Fruit fly (Drosophila melanogaster) whole organism, embryonic: ENCODE data around the gene CG7536.

Experiments
- Awh ChIP-seq: fragments of 200-800 bp; sonication (Bioruptor generic); IDR thresholded peaks from 2 replicates; pipeline ENCODE4, ENCODE4 v1.3.6; 2022; ENCODE audit warnings: missing biosample characterization, missing genetic modification characterization
- CG10543 ChIP-seq: fragments of 200-800 bp; sonication (Bioruptor generic); optimal IDR thresholded peaks from 3 replicates; lab custom pipeline; 2017; ENCODE audit warnings: missing biosample characterization, mild to moderate bottlenecking, missing genetic modification characterization, moderate library complexity
- CG13287 ChIP-seq: fragments of 200-800 bp; sonication (Bioruptor generic); IDR thresholded peaks from 2 replicates; pipeline ENCODE4 v1.3.6; 2022; ENCODE audit warnings: missing biosample characterization, missing genetic modification characterization; ENCODE audit not compliant: partially characterized antibody
- CG13296 ChIP-seq: fragments of 200-800 bp; sonication (Bioruptor generic); optimal IDR thresholded peaks from 3 replicates; lab custom pipeline; 2018; ENCODE audit warnings: missing biosample characterization, mild to moderate bottlenecking, missing genetic modification characterization
- CG15073 ChIP-seq: fragments of 200-800 bp; sonication (Bioruptor generic); optimal IDR thresholded peaks from 2 replicates; lab custom pipeline; 2016; ENCODE audit warnings: missing biosample characterization, missing genetic modification characterization
- CG16813 ChIP-seq: fragments of 200-800 bp; sonication (Bioruptor generic); IDR thresholded peaks from 3 replicates; pipeline ENCODE4 v1.3.6; 2022; ENCODE audit warnings: missing biosample characterization, missing genetic modification characterization; ENCODE audit not compliant: partially characterized antibody
- CG18262 ChIP-seq: fragments of 200-800 bp; optimal IDR thresholded peaks from 3 replicates; lab custom pipeline; 2019; ENCODE audit warnings: missing biosample characterization, mild to moderate bottlenecking, missing genetic modification characterization, moderate library complexity
- CG2129 ChIP-seq: fragments of 200-800 bp; sonication (Bioruptor generic); IDR thresholded peaks from 2 replicates; pipeline ENCODE4 v1.3.6; 2022; ENCODE audit warnings: missing biosample characterization, missing genetic modification characterization; ENCODE audit not compliant: partially characterized antibody
- CG34376 ChIP-seq: fragments of 200-800 bp; sonication (Bioruptor generic); optimal IDR thresholded peaks from 2 replicates; lab custom pipeline; 2018; ENCODE audit warnings: missing biosample characterization, mild to moderate bottlenecking, missing genetic modification characterization
- CG6791 ChIP-seq: fragments of 200-800 bp; sonication (Bioruptor generic); IDR thresholded peaks from 3 replicates; pipeline ENCODE4 v1.3.6; 2022; ENCODE audit warnings: missing biosample characterization, missing genetic modification characterization; ENCODE audit not compliant: partially characterized antibody
- CG8290 ChIP-seq, 3 experiments: fragments of 200-800 bp; sonication (Bioruptor generic); optimal IDR thresholded peaks; 2 replicates each; lab custom pipeline; 2016 to 2019; ENCODE audit warnings: missing biosample characterization in 3 of 3, missing genetic modification characterization in 3 of 3, mild to moderate bottlenecking in 2 of 3, moderate library complexity in 1 of 3
- CG8765 ChIP-seq: fragments of 200-800 bp; sonication (Bioruptor generic); IDR thresholded peaks from 2 replicates; pipeline ENCODE4 v1.3.6; 2022; ENCODE audit warnings: missing biosample characterization, missing genetic modification characterization
- CG9797 ChIP-seq: fragments of 200-800 bp; sonication (Bioruptor generic); optimal IDR thresholded peaks from 3 replicates; lab custom pipeline; 2018; ENCODE audit warnings: missing biosample characterization, mild to moderate bottlenecking, missing genetic modification characterization
- D19A ChIP-seq: fragments of 200-800 bp; optimal IDR thresholded peaks from 3 replicates; lab custom pipeline; 2019; ENCODE audit warnings: missing biosample characterization, mild to moderate bottlenecking, missing genetic modification characterization, moderate library complexity
- D19B ChIP-seq: fragments of 200-800 bp; sonication (Bioruptor generic); optimal IDR thresholded peaks from 2 replicates; lab custom pipeline; 2017; ENCODE audit warnings: missing biosample characterization, mild to moderate bottlenecking, missing genetic modification characterization
- Dref ChIP-seq: fragments of 200-800 bp; sonication (Bioruptor generic); IDR thresholded peaks from 2 replicates; pipeline ENCODE4 v1.3.6; 2022; ENCODE audit warnings: missing biosample characterization, missing genetic modification characterization
- Drgx ChIP-seq: fragments of 200-800 bp; sonication (Bioruptor generic); IDR thresholded peaks from 2 replicates; pipeline ENCODE4 v1.3.6; 2022; ENCODE audit warnings: missing biosample characterization, missing genetic modification characterization
- Elba2 ChIP-seq: fragments of 200-800 bp; sonication (Bioruptor generic); optimal IDR thresholded peaks from 3 replicates; lab custom pipeline; 2016; ENCODE audit warnings: missing biosample characterization, missing genetic modification characterization
- Hand ChIP-seq: fragments of 200-800 bp; sonication (Bioruptor generic); optimal IDR thresholded peaks from 2 replicates; lab custom pipeline; 2017; ENCODE audit warnings: mild to moderate bottlenecking, missing biosample characterization, missing genetic modification reagents, missing genetic modification characterization
- Hr78 ChIP-seq, 2 experiments: fragments of 200-800 bp in 1 of 2; fragments of >200 bp in 1 of 2; sonication (Bioruptor generic) in 1 of 2; optimal IDR thresholded peaks; 2 replicates each; lab custom pipeline; 2017 to 2019; ENCODE audit warnings: missing biosample characterization in 2 of 2, missing genetic modification characterization in 2 of 2, mild to moderate bottlenecking in 1 of 2, moderate library complexity in 1 of 2
- MBD-R2 ChIP-seq: fragments of 200-800 bp; sonication (Bioruptor generic); IDR thresholded peaks from 2 replicates; pipeline ENCODE4 v1.3.6; 2022; ENCODE audit warnings: missing biosample characterization, missing genetic modification characterization
- MESR4 ChIP-seq: fragments of 200-800 bp; sonication (Bioruptor generic); optimal IDR thresholded peaks from 2 replicates; lab custom pipeline; 2018; ENCODE audit warnings: missing biosample characterization, mild to moderate bottlenecking, missing genetic modification characterization, moderate library complexity
- Med ChIP-seq: fragments of 200-800 bp; sonication (Bioruptor generic); peaks from one replicate; lab custom pipeline; 2016; ENCODE audit warnings: missing biosample characterization, missing genetic modification characterization, mild to moderate bottlenecking, inconsistent platforms, moderate library complexity
- NfI ChIP-seq: fragments of 200-800 bp; sonication (Bioruptor generic); optimal IDR thresholded peaks from 3 replicates; lab custom pipeline; 2018; ENCODE audit warnings: missing biosample characterization, mild to moderate bottlenecking, missing genetic modification characterization, moderate library complexity
- Pdp1 ChIP-seq, 2 experiments: fragments of 200-800 bp; sonication (Bioruptor generic); optimal IDR thresholded peaks; 3 replicates each; lab custom pipeline; 2016; ENCODE audit warnings: missing biosample characterization in 2 of 2, missing genetic modification characterization in 2 of 2, mild to moderate bottlenecking in 1 of 2, moderate library complexity in 1 of 2
- Sin3A ChIP-seq: fragments of >200 bp; optimal IDR thresholded peaks from 2 replicates; lab custom pipeline; 2018
- Sox102F ChIP-seq: fragments of 200-800 bp; sonication (Bioruptor generic); optimal IDR thresholded peaks from 2 replicates; lab custom pipeline; 2018; ENCODE audit warnings: missing biosample characterization, mild to moderate bottlenecking, missing genetic modification characterization, moderate library complexity
- Sry-δ ChIP-seq: fragments of 200-800 bp; sonication (Bioruptor generic); optimal IDR thresholded peaks from 2 replicates; lab custom pipeline; 2016; ENCODE audit warnings: missing biosample characterization, missing genetic modification characterization
- Trl ChIP-seq, 3 experiments: fragments of >200 bp in 2 of 3; fragments of 200-800 bp in 1 of 3; sonication (Bioruptor generic) in 1 of 3; optimal IDR thresholded peaks; 2 replicates in 1 of 3; 3 replicates in 2 of 3; lab custom pipeline; 2016 to 2017; ENCODE audit warnings: missing biosample characterization in 1 of 3, missing genetic modification characterization in 1 of 3
- bsh ChIP-seq, 2 experiments: fragments of 200-800 bp; sonication (Bioruptor generic); optimal IDR thresholded peaks; 2 replicates each; lab custom pipeline; 2017 to 2018; ENCODE audit warnings: mild to moderate bottlenecking in 2 of 2, missing biosample characterization in 2 of 2, missing genetic modification characterization in 2 of 2, moderate library complexity in 1 of 2
- chinmo ChIP-seq: fragments of 200-800 bp; sonication (Bioruptor generic); IDR thresholded peaks from 4 replicates; pipeline ENCODE4 v1.3.6; 2022; ENCODE audit warnings: missing biosample characterization, missing genetic modification characterization; ENCODE audit not compliant: partially characterized antibody
- dan ChIP-seq: fragments of 200-800 bp; sonication (Bioruptor generic); IDR thresholded peaks from 2 replicates; pipeline ENCODE4 v1.3.6; 2022; ENCODE audit warnings: missing biosample characterization, missing genetic modification characterization
- danr ChIP-seq: fragments of 200-800 bp; sonication (Bioruptor generic); IDR thresholded peaks from 2 replicates; pipeline ENCODE4 v1.3.6; 2022; ENCODE audit warnings: missing biosample characterization, missing genetic modification characterization
- dpn ChIP-seq, 2 experiments: fragments of 200-800 bp; sonication (Bioruptor generic); optimal IDR thresholded peaks; 3 replicates each; lab custom pipeline; 2016; ENCODE audit warnings: missing biosample characterization in 2 of 2, missing genetic modification characterization in 2 of 2
- ewg ChIP-seq: fragments of 200-800 bp; sonication (Bioruptor generic); optimal IDR thresholded peaks from 3 replicates; lab custom pipeline; 2017; ENCODE audit warnings: mild to moderate bottlenecking, missing biosample characterization, missing genetic modification reagents, missing genetic modification characterization
- exex ChIP-seq: fragments of 200-800 bp; sonication (Bioruptor generic); optimal IDR thresholded peaks from 4 replicates; lab custom pipeline; 2018; ENCODE audit warnings: missing biosample characterization, mild to moderate bottlenecking, missing genetic modification characterization, moderate library complexity
- gcm ChIP-seq: fragments of 200-800 bp; sonication (Bioruptor generic); optimal IDR thresholded peaks from 2 replicates; lab custom pipeline; 2019; ENCODE audit warnings: missing biosample characterization, mild to moderate bottlenecking, missing genetic modification characterization, moderate library complexity
- gfzf ChIP-seq: fragments of 200-800 bp; sonication (Bioruptor generic); optimal IDR thresholded peaks from 2 replicates; lab custom pipeline; 2016; ENCODE audit warnings: missing biosample characterization, mild to moderate bottlenecking, missing genetic modification characterization, moderate library complexity
- h ChIP-seq: fragments of >200 bp; optimal IDR thresholded peaks from 2 replicates; lab custom pipeline; 2017
- mirr ChIP-seq: fragments of 200-800 bp; sonication (Bioruptor generic); optimal IDR thresholded peaks from 3 replicates; lab custom pipeline; 2018; ENCODE audit warnings: missing biosample characterization, mild to moderate bottlenecking, missing genetic modification characterization
- nom ChIP-seq: fragments of 200-800 bp; sonication (Bioruptor generic); optimal IDR thresholded peaks from 2 replicates; lab custom pipeline; 2017; ENCODE audit warnings: missing biosample characterization, missing genetic modification characterization, mild to moderate bottlenecking, moderate library complexity, missing genetic modification reagents
- pb ChIP-seq: fragments of 200-800 bp; sonication (Bioruptor generic); optimal IDR thresholded peaks from 3 replicates; lab custom pipeline; 2016; ENCODE audit warnings: missing biosample characterization, missing genetic modification characterization
- pzg ChIP-seq: fragments of 200-800 bp; sonication (Bioruptor generic); optimal IDR thresholded peaks from 3 replicates; lab custom pipeline; 2018; ENCODE audit warnings: missing biosample characterization, mild to moderate bottlenecking, missing genetic modification characterization, moderate library complexity
- row ChIP-seq: fragments of 200-800 bp; sonication (Bioruptor generic); IDR thresholded peaks from 3 replicates; pipeline ENCODE4 v1.3.6; 2022; ENCODE audit warnings: missing biosample characterization, missing genetic modification characterization
- stwl ChIP-seq: fragments of 200-800 bp; sonication (Bioruptor generic); optimal IDR thresholded peaks from 3 replicates; lab custom pipeline; 2018; ENCODE audit warnings: missing biosample characterization, mild to moderate bottlenecking, missing genetic modification characterization, moderate library complexity
- trem ChIP-seq: fragments of 200-800 bp; optimal IDR thresholded peaks from 3 replicates; lab custom pipeline; 2019; ENCODE audit warnings: missing biosample characterization, mild to moderate bottlenecking, missing genetic modification characterization, moderate library complexity
- unc-4 ChIP-seq: fragments of 200-800 bp; sonication (Bioruptor generic); IDR thresholded peaks from 2 replicates; pipeline ENCODE4 v1.3.6; 2022; ENCODE audit warnings: missing biosample characterization, missing genetic modification characterization; ENCODE audit not compliant: partially characterized antibody

Gene CG7536

dm6 chrX:18091159-18091676 lies 2.9 kb upstream of the CG7536 start, which contains the start of gene scu (continued):
- TF ChIP-seq CG9797 (GFP tag; lab: Kevin White, UChicago) (peak; percentile 40), bsh (GFP tag; optimal IDR thresholded peaks at IDR 0.05; lab: Kevin White, UChicago) (peak in 1 of 2 experiments; percentile 90), gcm (GFP tag; lab: Kevin White, UChicago) (no peak), Med (GFP tag; lab: Kevin White, UChicago) (peak; percentile 74), Pdp1 (GFP tag; optimal IDR thresholded peaks at IDR 0.05; lab: Kevin White, UChicago) (peak in 1 of 2 experiments; percentile 72), Sry-δ (peak; percentile 25), CG13296 (GFP tag; lab: Kevin White, UChicago) (peak; percentile 20), mirr (GFP tag; lab: Kevin White, UChicago) (peak; percentile 50), unc-4 (GFP tag; lab: Robert Waterston, UW) (0 out of 2 replicates have a peak, but pooled peaks have one; percentile 13), CG10543 (GFP tag; lab: Kevin White, UChicago) (peak; percentile 3), CG15073 (GFP tag; lab: Kevin White, UChicago) (no peak), ewg (GFP tag; lab: Kevin White, UChicago) (no peak), CG34376 (GFP tag; lab: Kevin White, UChicago) (peak; percentile 49), MBD-R2 (peak; percentile 37), h (lab: Kevin White, UChicago) (no peak), CG13287 (0 out of 2 replicates have a peak, but pooled peaks have one; percentile 5), Elba2 (GFP tag; lab: Kevin White, UChicago) (peak; percentile 70), CG8290 (GFP tag; optimal IDR thresholded peaks at IDR 0.05; lab: Kevin White, UChicago) (no peak), CG8290 (tag; optimal IDR thresholded peaks at IDR 0.05; lab: Kevin White, UChicago) (peak in 1 of 2 experiments; percentile 61), NfI (GFP tag; lab: Kevin White, UChicago) (no peak), gfzf (GFP tag; lab: Kevin White, UChicago) (peak; percentile 64), D19B (GFP tag; lab: Kevin White, UChicago) (no peak), danr (GFP tag; lab: Robert Waterston, UW) (no peak), exex (peak; percentile 40), Hand (GFP tag; lab: Kevin White, UChicago) (no peak), Drgx (GFP tag; lab: Robert Waterston, UW) (peak; percentile 78), nom (GFP tag; lab: Kevin White, UChicago) (peak; percentile 98), Sin3A (lab: Kevin White, UChicago) (peak; percentile 2), Sox102F (GFP tag; lab: Kevin White, UChicago) (no peak), trem (tag; lab: Kevin White, UChicago) (no peak), row (GFP tag; lab: Robert Waterston, UW) (peak; percentile 60; the same call in 2 of the 3 replicates), MESR4 (GFP tag; lab: Kevin White, UChicago) (peak; percentile 60), pzg (GFP tag; lab: Kevin White, UChicago) (peak; percentile 30)

- TF ChIP-seq dpn (GFP tag; optimal IDR thresholded peaks at IDR 0.05; lab: Kevin White, UChicago) (no peak), pb (GFP tag; lab: Kevin White, UChicago) (no peak), CG18262 (tag; lab: Kevin White, UChicago) (no peak), Med (GFP tag; lab: Kevin White, UChicago) (peak; percentile 81), dan (GFP tag; lab: Robert Waterston, UW) (no peak), chinmo (GFP tag; lab: Robert Waterston, UW) (peak; percentile 28; the same call in 1 of the 4 replicates), CG16813 (GFP tag; lab: Robert Waterston, UW) (peak; percentile 93), stwl (tag; lab: Kevin White, UChicago) (peak; percentile 32), Dref (GFP tag; lab: Robert Waterston, UW) (peak; percentile 95), CG15073 (GFP tag; lab: Kevin White, UChicago) (no peak), CG2129 (peak; percentile 63), MESR4 (GFP tag; lab: Kevin White, UChicago) (peak; percentile 71), Hr78 (GFP tag; optimal IDR thresholded peaks at IDR 0.05; lab: Kevin White, UChicago) (no peak), D19A (tag; lab: Kevin White, UChicago) (no peak), CG6791 (GFP tag; lab: Robert Waterston, UW) (peak; percentile 95), Trl (optimal IDR thresholded peaks at IDR 0.05; lab: Kevin White, UChicago) (no peak), Trl (GFP tag; optimal IDR thresholded peaks at IDR 0.05; lab: Kevin White, UChicago) (no peak), CG8765 (GFP tag; lab: Robert Waterston, UW) (no peak), Awh (GFP tag; lab: Robert Waterston, UW) (no peak)
Observed at dm6 chrX:18090333-18090732, 2.0 kb upstream of the CG7536 start, which contains the start of gene Swt1. Swt1 (minus strand) TSS chrX:18090509.
